Fruit fly (Drosophila melanogaster) whole organism, adult: Measurements from ENCODE around the gene CG3281.

ENCODE experiments used
- CG33017 ChIP-seq: fragments of 200-800 bp; sonication (Bioruptor generic); optimal IDR thresholded peaks from 2 replicates; lab custom pipeline; 2018; ENCODE audit warnings: missing biosample characterization, mild to moderate bottlenecking, missing genetic modification characterization, moderate library complexity
- Hr96 ChIP-seq: fragments of 200-800 bp; sonication (Bioruptor generic); optimal IDR thresholded peaks from 2 replicates; lab custom pipeline; 2016; ENCODE audit warnings: missing biosample characterization, missing genetic modification characterization
- cnc ChIP-seq, 2 experiments: fragments of >200 bp; optimal IDR thresholded peaks; 2 replicates each; lab custom pipeline; 2017
- kay ChIP-seq: fragments of 200-800 bp; sonication (Bioruptor generic); peaks from one replicate; lab custom pipeline; 2016; ENCODE audit warnings: missing biosample characterization, missing genetic modification characterization, borderline replicate concordance
- ovo ChIP-seq: fragments of 200-800 bp; sonication (Bioruptor generic); optimal IDR thresholded peaks from 2 replicates; lab custom pipeline; 2016; ENCODE audit warnings: missing biosample characterization, missing genetic modification characterization
- tj ChIP-seq: fragments of 200-800 bp; sonication (Bioruptor generic); optimal IDR thresholded peaks from 3 replicates; lab custom pipeline; 2017; ENCODE audit warnings: missing biosample characterization, mild to moderate bottlenecking, missing genetic modification characterization, moderate library complexity

- TF ChIP-seq CG33017 = no peak
- no peak for TF ChIP-seq Hr96 (GFP tag; lab: Kevin White, UChicago)
- no peak for TF ChIP-seq cnc (optimal IDR thresholded peaks at IDR 0.05; lab: Kevin White, UChicago)
- peak; percentile 2 for TF ChIP-seq tj
- no peak for TF ChIP-seq kay (GFP tag; lab: Kevin White, UChicago)
- TF ChIP-seq ovo = no peak
Measured at dm6 chr3R:11992934-11993670, 30.5 kb upstream of the CG3281 start, which contains the start of gene mfas.
